Fruit fly (Drosophila melanogaster): ENCODE data around the gene CG3987.

dm6 chr3R:15138251-15138650, 1.5 kb upstream of the CG3987 start:
- TF ChIP-seq CG15710 (tag; optimal IDR thresholded peaks at IDR 0.05) (no peak), CG4496 (GFP tag; IDR thresholded peaks at IDR 0.05) (no peak), D1 (tag; optimal IDR thresholded peaks at IDR 0.05) (no peak), Pif1B (GFP tag; optimal IDR thresholded peaks at IDR 0.05) (no peak), CG9948 (tag; optimal IDR thresholded peaks at IDR 0.05) (no peak), EcR (GFP tag; optimal IDR thresholded peaks at IDR 0.05) (no peak), CG32121 (GFP tag; IDR thresholded peaks at IDR 0.05) (no peak), CG17806 (tag; optimal IDR thresholded peaks at IDR 0.05) (no peak), gl (tag; optimal IDR thresholded peaks at IDR 0.05) (no peak), Ets98B (GFP tag; IDR thresholded peaks at IDR 0.05) (no peak), fd96Ca (GFP tag; IDR thresholded peaks at IDR 0.05) (no peak)
